ENCODE assay signal across 5 fruit fly cellular contexts in genomic region chr3R:4912130-4912549, dm6.
TF ChIP-seq lines count a peak whose summit lies in the region.

No protein-coding gene starts in this region.

- no peak for TF ChIP-seq CTCF in whole organism, embryonic (GFP tag; optimal IDR thresholded peaks at IDR 0.05; lab: Kevin White, UChicago)

TF ChIP-seq in whole organism, adult, 20 proteins besides CTCF, POLR2A, EP300 and RAD21 (continues in another document):
- TF ChIP-seq tj (GFP tag; optimal IDR thresholded peaks at IDR 0.05; lab: Kevin White, UChicago) = peak; percentile 31
- peak; percentile 78 for TF ChIP-seq CG7045 (GFP tag; optimal IDR thresholded peaks at IDR 0.05; lab: Kevin White, UChicago)
- peak; percentile 61 for TF ChIP-seq Clk (GFP tag; optimal IDR thresholded peaks at IDR 0.05; lab: Kevin White, UChicago)
- TF ChIP-seq ovo (GFP tag; optimal IDR thresholded peaks at IDR 0.05; lab: Kevin White, UChicago) = peak; percentile 63
- TF ChIP-seq Hr96 (GFP tag; optimal IDR thresholded peaks at IDR 0.05; lab: Kevin White, UChicago) = peak; percentile 70
- TF ChIP-seq bab1 (GFP tag; optimal IDR thresholded peaks at IDR 0.05; lab: Kevin White, UChicago) = peak; percentile 58
- TF ChIP-seq CG12768 (GFP tag; optimal IDR thresholded peaks at IDR 0.05; lab: Kevin White, UChicago) = peak; percentile 84
- peak; percentile 65 for TF ChIP-seq toe (GFP tag; optimal IDR thresholded peaks at IDR 0.05; lab: Kevin White, UChicago)
- peak; percentile 74 for TF ChIP-seq CG7101 (tag; optimal IDR thresholded peaks at IDR 0.05; lab: Kevin White, UChicago)
- TF ChIP-seq cnc (optimal IDR thresholded peaks at IDR 0.05; lab: Kevin White, UChicago) = no peak
- peak; percentile 80 for TF ChIP-seq Mnt (GFP tag; optimal IDR thresholded peaks at IDR 0.05; lab: Kevin White, UChicago)
- peak; percentile 68 for TF ChIP-seq CG33017 (tag; optimal IDR thresholded peaks at IDR 0.05; lab: Kevin White, UChicago)
- peak; percentile 33 for TF ChIP-seq Crg-1 (GFP tag; optimal IDR thresholded peaks at IDR 0.05; lab: Kevin White, UChicago)
- TF ChIP-seq cic (GFP tag; optimal IDR thresholded peaks at IDR 0.05; lab: Kevin White, UChicago) = peak; percentile 79
- peak; percentile 62 for TF ChIP-seq CG14711 (tag; optimal IDR thresholded peaks at IDR 0.05; lab: Kevin White, UChicago)
- peak; percentile 80 for TF ChIP-seq CG5204 (GFP tag; optimal IDR thresholded peaks at IDR 0.05; lab: Kevin White, UChicago)
- peak; percentile 69 for TF ChIP-seq CG11617 (GFP tag; optimal IDR thresholded peaks at IDR 0.05; lab: Kevin White, UChicago)
- no peak for TF ChIP-seq kay (GFP tag; lab: Kevin White, UChicago; ENCODE audit: borderline replicate concordance)

TF ChIP-seq in whole organism, embryonic, 481 proteins besides CTCF, POLR2A, EP300 and RAD21 (continues in another document):
- TF ChIP-seq CG10267 (tag; optimal IDR thresholded peaks at IDR 0.05; lab: Kevin White, UChicago) (peak; percentile 28), CG3163 (GFP tag; optimal IDR thresholded peaks at IDR 0.05; lab: Kevin White, UChicago) (peak; percentile 51), shn (GFP tag; optimal IDR thresholded peaks at IDR 0.05; lab: Kevin White, UChicago) (peak; percentile 66), tin (GFP tag; optimal IDR thresholded peaks at IDR 0.05; lab: Kevin White, UChicago) (peak; percentile 55), Bgb (GFP tag; IDR thresholded peaks at IDR 0.05; lab: Robert Waterston, UW; ENCODE audit: partially characterized antibody) (no peak), insv (GFP tag; optimal IDR thresholded peaks at IDR 0.05; lab: Kevin White, UChicago) (no peak), Oli (tag; optimal IDR thresholded peaks at IDR 0.05; lab: Kevin White, UChicago) (peak; percentile 67), Awh (GFP tag; IDR thresholded peaks at IDR 0.05; lab: Robert Waterston, UW) (peak; percentile 57; the same call in 1 of the 2 replicates), E2f2 (GFP tag; IDR thresholded peaks at IDR 0.05; lab: Robert Waterston, UW) (peak; percentile 27; the same call in 1 of the 2 replicates), Deaf1 (tag; optimal IDR thresholded peaks at IDR 0.05; lab: Kevin White, UChicago) (peak; percentile 59), Vsx1 (GFP tag; optimal IDR thresholded peaks at IDR 0.05; lab: Kevin White, UChicago) (peak; percentile 49), CG9215 (GFP tag; IDR thresholded peaks at IDR 0.05; lab: Robert Waterston, UW) (peak; percentile 72), CG9437 (GFP tag; optimal IDR thresholded peaks at IDR 0.05; lab: Kevin White, UChicago) (peak; percentile 33), ara (GFP tag; IDR thresholded peaks at IDR 0.05; lab: Robert Waterston, UW) (peak; percentile 50; the same call in 1 of the 2 replicates), CG8281 (tag; optimal IDR thresholded peaks at IDR 0.05; lab: Kevin White, UChicago) (no peak), CG11085 (GFP tag; IDR thresholded peaks at IDR 0.05; lab: Robert Waterston, UW) (peak; percentile 35; the same call in 1 of the 2 replicates), corto (GFP tag; optimal IDR thresholded peaks at IDR 0.05; lab: Kevin White, UChicago) (no peak)

TF ChIP-seq in whole organism, prepupa, 60 proteins besides CTCF, POLR2A, EP300 and RAD21 (continues in another document):
- peak; percentile 85 for TF ChIP-seq lz (GFP tag; optimal IDR thresholded peaks at IDR 0.05; lab: Kevin White, UChicago)
- TF ChIP-seq Ets21C (GFP tag; optimal IDR thresholded peaks at IDR 0.05; lab: Kevin White, UChicago) = peak; percentile 74
- peak; percentile 85 for TF ChIP-seq Met (GFP tag; optimal IDR thresholded peaks at IDR 0.05; lab: Kevin White, UChicago)
- TF ChIP-seq CG31627 (GFP tag; optimal IDR thresholded peaks at IDR 0.05; lab: Kevin White, UChicago) = peak; percentile 83
- peak; percentile 56 for TF ChIP-seq CG3032 (tag; optimal IDR thresholded peaks at IDR 0.05; lab: Kevin White, UChicago)
- TF ChIP-seq acj6 (GFP tag; optimal IDR thresholded peaks at IDR 0.05; lab: Kevin White, UChicago) = peak; percentile 75
- peak; percentile 84 for TF ChIP-seq Sox102F (GFP tag; optimal IDR thresholded peaks at IDR 0.05; lab: Kevin White, UChicago)
- TF ChIP-seq spab (GFP tag; optimal IDR thresholded peaks at IDR 0.05; lab: Kevin White, UChicago) = peak; percentile 5
- peak; percentile 97 for TF ChIP-seq svp (GFP tag; lab: Kevin White, UChicago)
- TF ChIP-seq CG8632 (GFP tag; optimal IDR thresholded peaks at IDR 0.05; lab: Kevin White, UChicago) = peak; percentile 65
- TF ChIP-seq CG3919 (GFP tag; optimal IDR thresholded peaks at IDR 0.05; lab: Kevin White, UChicago) = peak; percentile 74
- TF ChIP-seq CG11762 (GFP tag; optimal IDR thresholded peaks at IDR 0.05; lab: Kevin White, UChicago; ENCODE audit: insufficient read depth) = peak; percentile 25
- TF ChIP-seq Sox15 (GFP tag; optimal IDR thresholded peaks at IDR 0.05; lab: Kevin White, UChicago) = peak; percentile 61
- TF ChIP-seq Eip75B (GFP tag; optimal IDR thresholded peaks at IDR 0.05; lab: Kevin White, UChicago) = peak; percentile 82
- TF ChIP-seq net (GFP tag; optimal IDR thresholded peaks at IDR 0.05; lab: Kevin White, UChicago) = peak; percentile 66
- TF ChIP-seq CG8319 (GFP tag; optimal IDR thresholded peaks at IDR 0.05; lab: Kevin White, UChicago) = peak; percentile 62
- peak; percentile 90 for TF ChIP-seq vri (GFP tag; optimal IDR thresholded peaks at IDR 0.05; lab: Kevin White, UChicago)
- TF ChIP-seq CG1621 (tag; optimal IDR thresholded peaks at IDR 0.05; lab: Kevin White, UChicago) = peak; percentile 45
- TF ChIP-seq Eip78C (GFP tag; lab: Kevin White, UChicago) = peak; percentile 91
- peak; percentile 21 to 55 for TF ChIP-seq ss (GFP tag; optimal IDR thresholded peaks at IDR 0.05; lab: Kevin White, UChicago)

TF ChIP-seq in whole organism, pupa, 21 proteins besides CTCF, POLR2A, EP300 and RAD21:
- TF ChIP-seq EcR (GFP tag; optimal IDR thresholded peaks at IDR 0.05; lab: Kevin White, UChicago) = peak; percentile 14
- peak; percentile 66 for TF ChIP-seq Pif1A (GFP tag; optimal IDR thresholded peaks at IDR 0.05; lab: Kevin White, UChicago)
- TF ChIP-seq CG4496 (GFP tag; IDR thresholded peaks at IDR 0.05; lab: Robert Waterston, UW) = peak; percentile 84
- peak; percentile 66 for TF ChIP-seq Pif1B (GFP tag; optimal IDR thresholded peaks at IDR 0.05; lab: Kevin White, UChicago)
- peak; percentile 29 for TF ChIP-seq gl (tag; optimal IDR thresholded peaks at IDR 0.05; lab: Kevin White, UChicago)
- TF ChIP-seq CG13204 (GFP tag; optimal IDR thresholded peaks at IDR 0.05; lab: Kevin White, UChicago) = peak; percentile 36
- peak; percentile 62 for TF ChIP-seq CG34367 (tag; optimal IDR thresholded peaks at IDR 0.05; lab: Kevin White, UChicago)
- TF ChIP-seq CG14655 (GFP tag; optimal IDR thresholded peaks at IDR 0.05; lab: Kevin White, UChicago) = no peak
- peak; percentile 74; the same call in 2 of the 3 replicates for TF ChIP-seq fd96Ca (GFP tag; IDR thresholded peaks at IDR 0.05; lab: Robert Waterston, UW)
- peak; percentile 59 for TF ChIP-seq Ets98B (GFP tag; IDR thresholded peaks at IDR 0.05; lab: Robert Waterston, UW)
- peak; percentile 67 for TF ChIP-seq CG15710 (tag; optimal IDR thresholded peaks at IDR 0.05; lab: Kevin White, UChicago)
- TF ChIP-seq CG17806 (tag; optimal IDR thresholded peaks at IDR 0.05; lab: Kevin White, UChicago) = peak; percentile 58
- peak; percentile 58 for TF ChIP-seq CG8159 (tag; optimal IDR thresholded peaks at IDR 0.05; lab: Kevin White, UChicago)
- TF ChIP-seq CG9948 (tag; optimal IDR thresholded peaks at IDR 0.05; lab: Kevin White, UChicago) = peak; percentile 34
- TF ChIP-seq CG12605 (GFP tag; IDR thresholded peaks at IDR 0.05; lab: Robert Waterston, UW) = no peak
- peak; percentile 52 for TF ChIP-seq CG8301 (tag; optimal IDR thresholded peaks at IDR 0.05; lab: Kevin White, UChicago)
- TF ChIP-seq CG10348 (GFP tag; IDR thresholded peaks at IDR 0.05; lab: Robert Waterston, UW) = no peak
- TF ChIP-seq Snoo (tag; optimal IDR thresholded peaks at IDR 0.05; lab: Kevin White, UChicago) = peak; percentile 62
- TF ChIP-seq rn (GFP tag; IDR thresholded peaks at IDR 0.05; lab: Robert Waterston, UW) = no peak
- no peak for TF ChIP-seq D1 (tag; optimal IDR thresholded peaks at IDR 0.05; lab: Kevin White, UChicago)
- TF ChIP-seq CG32121 (GFP tag; IDR thresholded peaks at IDR 0.05; lab: Robert Waterston, UW) = peak; percentile 52; the same call in 1 of the 2 replicates

TF ChIP-seq in whole organism, wandering third instar larva, 38 proteins besides CTCF, POLR2A, EP300 and RAD21 (continues in another document):
- TF ChIP-seq sage (GFP tag; optimal IDR thresholded peaks at IDR 0.05; lab: Kevin White, UChicago) (no peak), N (GFP tag; optimal IDR thresholded peaks at IDR 0.05; lab: Kevin White, UChicago) (no peak), Jra (GFP tag; optimal IDR thresholded peaks at IDR 0.05; lab: Kevin White, UChicago) (peak; percentile 68), dl (GFP tag; optimal IDR thresholded peaks at IDR 0.05; lab: Kevin White, UChicago; ENCODE audit: insufficient read depth in 1 of 2, partially characterized antibody in 2 of 2) (no peak), OdsH (GFP tag; optimal IDR thresholded peaks at IDR 0.05; lab: Kevin White, UChicago) (peak; percentile 83), Myc (optimal IDR thresholded peaks at IDR 0.05; lab: Kevin White, UChicago) (no peak), woc (GFP tag; optimal IDR thresholded peaks at IDR 0.05; lab: Kevin White, UChicago) (peak; percentile 77), CG9705 (GFP tag; optimal IDR thresholded peaks at IDR 0.05; lab: Kevin White, UChicago) (peak; percentile 10), foxo (GFP tag; optimal IDR thresholded peaks at IDR 0.05; lab: Kevin White, UChicago) (peak; percentile 59 to 88), lola (GFP tag; optimal IDR thresholded peaks at IDR 0.05; lab: Kevin White, UChicago) (no peak), rgr (GFP tag; optimal IDR thresholded peaks at IDR 0.05; lab: Kevin White, UChicago) (peak; percentile 82), Hr78 (GFP tag; optimal IDR thresholded peaks at IDR 0.05; lab: Kevin White, UChicago) (no peak), br (GFP tag; optimal IDR thresholded peaks at IDR 0.05; lab: Kevin White, UChicago) (peak; percentile 87), jim (GFP tag; optimal IDR thresholded peaks at IDR 0.05; lab: Kevin White, UChicago) (no peak), Hr83 (GFP tag; optimal IDR thresholded peaks at IDR 0.05; lab: Kevin White, UChicago; ENCODE audit: poor library complexity, severe bottlenecking) (no peak), Vsx2 (GFP tag; optimal IDR thresholded peaks at IDR 0.05; lab: Kevin White, UChicago; ENCODE audit: partially characterized antibody) (no peak), brk (GFP tag; optimal IDR thresholded peaks at IDR 0.05; lab: Kevin White, UChicago) (peak; percentile 10), ey (GFP tag; optimal IDR thresholded peaks at IDR 0.05; lab: Kevin White, UChicago) (peak; percentile 83), dsf (GFP tag; optimal IDR thresholded peaks at IDR 0.05; lab: Kevin White, UChicago; ENCODE audit: borderline replicate concordance) (no peak), dmrt93B (GFP tag; optimal IDR thresholded peaks at IDR 0.05; lab: Kevin White, UChicago) (peak; percentile 56), Hnf4 (GFP tag; optimal IDR thresholded peaks at IDR 0.05; lab: Kevin White, UChicago) (peak; percentile 87), h (GFP tag; optimal IDR thresholded peaks at IDR 0.05; lab: Kevin White, UChicago) (peak; percentile 89), sv (GFP tag; optimal IDR thresholded peaks at IDR 0.05; lab: Kevin White, UChicago) (peak; percentile 41)
